Worm (Caenorhabditis elegans) whole organism, young adult: ENCODE measurements around the gene F14H8.5.

Source experiments
- B0019.2 ChIP-seq: fragments of 200-800 bp; sonication (Bioruptor generic); conservative IDR thresholded peaks from 2 replicates; pipeline ENCODE4 v1.3.6; 2022; ENCODE audit warnings: missing genetic modification reagents, missing genetic modification characterization, missing compliant biosample characterization
- B0261.1 ChIP-seq: sonication (generic microtip); optimal IDR thresholded peaks from 2 replicates; lab custom pipeline; 2016; ENCODE audit warnings: mild to moderate bottlenecking, missing genetic modification characterization, moderate library complexity, missing compliant biosample characterization
- C17E4.6 ChIP-seq: fragments of 200-800 bp; sonication (Bioruptor generic); IDR thresholded peaks from 2 replicates; pipeline ENCODE4 v1.3.6; 2022; ENCODE audit warnings: missing genetic modification reagents, missing genetic modification characterization, missing compliant biosample characterization
- F55B11.4 ChIP-seq: sonication (generic microtip); optimal IDR thresholded peaks from 2 replicates; lab custom pipeline; 2016; ENCODE audit warnings: missing compliant biosample characterization, missing genetic modification characterization, borderline replicate concordance; ENCODE audit not compliant: insufficient read depth
- F57A8.1 ChIP-seq: fragments of 200-800 bp; sonication (Bioruptor generic); optimal IDR thresholded peaks from 2 replicates; lab custom pipeline; 2018; ENCODE audit warnings: mild to moderate bottlenecking, missing genetic modification characterization, moderate library complexity, missing compliant biosample characterization
- K11D2.4 ChIP-seq: fragments of 200-800 bp; sonication (Bioruptor generic); IDR thresholded peaks from 2 replicates; pipeline ENCODE4 v1.3.6; 2022; ENCODE audit warnings: missing genetic modification reagents, missing genetic modification characterization, missing compliant biosample characterization
- K12H6.12 ChIP-seq: fragments of 200-800 bp; sonication (Bioruptor generic); optimal IDR thresholded peaks from 2 replicates; lab custom pipeline; 2018; ENCODE audit warnings: mild to moderate bottlenecking, missing genetic modification characterization, missing compliant biosample characterization
- T07F8.4 ChIP-seq: sonication (generic microtip); optimal IDR thresholded peaks from 2 replicates; lab custom pipeline; 2016; ENCODE audit warnings: mild to moderate bottlenecking, missing genetic modification characterization, moderate library complexity, missing compliant biosample characterization
- T26A5.8 ChIP-seq: sonication (generic microtip); optimal IDR thresholded peaks from 2 replicates; lab custom pipeline; 2016; ENCODE audit warnings: missing genetic modification characterization, missing compliant biosample characterization
- Y67H2A.10 ChIP-seq: fragments of 200-800 bp; sonication (Bioruptor generic); conservative IDR thresholded peaks from 2 replicates; pipeline ENCODE4 v1.3.6; 2022; ENCODE audit warnings: missing genetic modification reagents, missing genetic modification characterization, missing compliant biosample characterization
- Y79H2A.3 ChIP-seq: fragments of 200-800 bp; sonication (Bioruptor generic); conservative IDR thresholded peaks from 2 replicates; pipeline ENCODE4 v1.3.6; 2022; ENCODE audit warnings: missing genetic modification reagents, missing genetic modification characterization, missing compliant biosample characterization
- Y95B8A.8 ChIP-seq: fragments of 200-800 bp; sonication (Bioruptor generic); IDR thresholded peaks from 2 replicates; pipeline ENCODE4 v1.3.6; 2022; ENCODE audit warnings: missing genetic modification reagents, missing genetic modification characterization, missing compliant biosample characterization
- ama-1 ChIP-seq, 3 experiments: fragments of 150-350 bp in 1 of 3; sonication (generic microtip) in 2 of 3; optimal IDR thresholded peaks; 2 replicates each; lab custom pipeline; 2014 to 2018; ENCODE audit warnings: missing biosample characterization in 2 of 3, missing genetic modification characterization in 2 of 3, missing genetic modification reagents in 2 of 3
- aptf-3 ChIP-seq: fragments of 200-800 bp; sonication (Bioruptor generic); IDR thresholded peaks from 2 replicates; pipeline ENCODE4 v1.3.6; 2022; ENCODE audit warnings: missing genetic modification characterization, missing compliant biosample characterization
- athp-1 ChIP-seq: sonication (generic microtip); optimal IDR thresholded peaks from 2 replicates; lab custom pipeline; 2017; ENCODE audit warnings: mild to moderate bottlenecking, missing genetic modification characterization, missing compliant biosample characterization
- attf-6 ChIP-seq: fragments of 200-800 bp; sonication (Bioruptor generic); IDR thresholded peaks from 2 replicates; pipeline ENCODE4 v1.3.6; 2022; ENCODE audit warnings: missing genetic modification reagents, missing genetic modification characterization, missing compliant biosample characterization
- bed-2 ChIP-seq: fragments of 200-800 bp; sonication (Bioruptor generic); IDR thresholded peaks from 2 replicates; pipeline ENCODE4 v1.3.6; 2022; ENCODE audit warnings: missing genetic modification reagents, missing genetic modification characterization, missing compliant biosample characterization
- ccch-3 ChIP-seq: fragments of 200-800 bp; sonication (Bioruptor generic); optimal IDR thresholded peaks from 2 replicates; lab custom pipeline; 2018; ENCODE audit warnings: mild to moderate bottlenecking, missing genetic modification characterization, missing compliant biosample characterization
- cebp-1 ChIP-seq, 2 experiments: fragments of 200-800 bp in 1 of 2; sonication (Bioruptor generic) in 1 of 2; sonication (generic microtip) in 1 of 2; IDR thresholded peaks in 1 of 2; optimal IDR thresholded peaks in 1 of 2; 2 replicates each; pipeline versions ENCODE4 v1.3.6 to Lab custom; 2017 to 2022; ENCODE audit warnings: missing compliant biosample characterization in 2 of 2, missing genetic modification characterization in 2 of 2, mild to moderate bottlenecking in 1 of 2, missing genetic modification reagents in 1 of 2, moderate library complexity in 1 of 2
- ceh-100 ChIP-seq: fragments of 200-800 bp; sonication (Bioruptor generic); IDR thresholded peaks from 2 replicates; pipeline ENCODE4 v1.3.6; 2022; ENCODE audit warnings: missing genetic modification reagents, missing genetic modification characterization, missing compliant biosample characterization
- ceh-27 ChIP-seq: fragments of 200-800 bp; sonication (Bioruptor generic); optimal IDR thresholded peaks from 2 replicates; lab custom pipeline; 2018; ENCODE audit warnings: mild to moderate bottlenecking, missing genetic modification characterization, moderate library complexity, missing compliant biosample characterization
- ceh-40 ChIP-seq: fragments of 200-800 bp; sonication (Bioruptor generic); IDR thresholded peaks from 2 replicates; pipeline ENCODE4 v1.3.6; 2022; ENCODE audit warnings: missing genetic modification characterization, missing compliant biosample characterization
- ceh-58 ChIP-seq: fragments of 200-800 bp; sonication (Bioruptor generic); IDR thresholded peaks from 2 replicates; pipeline ENCODE4 v1.3.6; 2022; ENCODE audit warnings: missing genetic modification characterization, missing compliant biosample characterization
- die-1 ChIP-seq: sonication (generic microtip); optimal IDR thresholded peaks from 2 replicates; lab custom pipeline; 2016; ENCODE audit warnings: missing genotype, mild to moderate bottlenecking, missing genetic modification characterization, missing compliant biosample characterization
- dpl-1 ChIP-seq: fragments of 150-350 bp; optimal IDR thresholded peaks from 2 replicates; lab custom pipeline; 2014; ENCODE audit warnings: missing biosample characterization, missing genetic modification reagents, missing genetic modification characterization
- hmg-20 ChIP-seq: fragments of 200-800 bp; sonication (Bioruptor generic); IDR thresholded peaks from 2 replicates; pipeline ENCODE4 v1.3.6; 2022; ENCODE audit warnings: missing genetic modification reagents, missing genetic modification characterization, missing compliant biosample characterization
- hsf-1 ChIP-seq: fragments of 200-800 bp; sonication (Bioruptor generic); IDR thresholded peaks from 2 replicates; pipeline ENCODE4 v1.3.6; 2022; ENCODE audit warnings: missing genetic modification reagents, missing genetic modification characterization, missing compliant biosample characterization
- let-526 ChIP-seq: fragments of 200-800 bp; sonication (Bioruptor generic); IDR thresholded peaks from 2 replicates; pipeline ENCODE4 v1.3.6; 2022; ENCODE audit warnings: missing genetic modification reagents, missing genetic modification characterization, missing compliant biosample characterization
- let-607 ChIP-seq, 2 experiments: fragments of 200-800 bp in 1 of 2; sonication (Bioruptor generic) in 1 of 2; sonication (generic microtip) in 1 of 2; optimal IDR thresholded peaks; 2 replicates each; lab custom pipeline; 2016 to 2018; ENCODE audit warnings: mild to moderate bottlenecking in 2 of 2, missing compliant biosample characterization in 2 of 2, missing genetic modification characterization in 2 of 2, moderate library complexity in 2 of 2, missing genotype in 1 of 2
- lin-26 ChIP-seq: fragments of 200-800 bp; sonication (Bioruptor generic); IDR thresholded peaks from 2 replicates; pipeline ENCODE4 v1.3.6; 2022; ENCODE audit warnings: missing genetic modification reagents, missing genetic modification characterization, missing compliant biosample characterization
- lsl-1 ChIP-seq: fragments of 200-800 bp; sonication (Bioruptor generic); optimal IDR thresholded peaks from 2 replicates; lab custom pipeline; 2018; ENCODE audit warnings: mild to moderate bottlenecking, missing genetic modification characterization, moderate library complexity, missing compliant biosample characterization
- lsy-27 ChIP-seq: sonication (generic microtip); optimal IDR thresholded peaks from 2 replicates; lab custom pipeline; 2017; ENCODE audit warnings: missing genetic modification characterization, mild to moderate bottlenecking, missing compliant biosample characterization, antibody characterized with exemption, missing genotype, borderline replicate concordance; ENCODE audit not compliant: insufficient read depth
- madf-3 ChIP-seq: fragments of 200-800 bp; sonication (Bioruptor generic); IDR thresholded peaks from 2 replicates; pipeline ENCODE4 v1.3.6; 2022; ENCODE audit warnings: missing genetic modification reagents, missing genetic modification characterization, missing compliant biosample characterization
- madf-8 ChIP-seq: fragments of 200-800 bp; sonication (Bioruptor generic); conservative IDR thresholded peaks from 2 replicates; pipeline ENCODE4 v1.3.6; 2022; ENCODE audit warnings: missing genetic modification reagents, missing genetic modification characterization, missing compliant biosample characterization
- mel-28 ChIP-seq: sonication (generic microtip); optimal IDR thresholded peaks from 2 replicates; lab custom pipeline; 2016; ENCODE audit warnings: borderline replicate concordance, mild to moderate bottlenecking, missing genetic modification characterization, missing compliant biosample characterization
- mes-4 ChIP-seq: sonication (generic microtip); optimal IDR thresholded peaks from 2 replicates; lab custom pipeline; 2016; ENCODE audit warnings: missing genotype, missing genetic modification characterization, missing compliant biosample characterization
- nhr-27 ChIP-seq: fragments of 200-800 bp; sonication (Bioruptor generic); optimal IDR thresholded peaks from 2 replicates; lab custom pipeline; 2018; ENCODE audit warnings: mild to moderate bottlenecking, missing genetic modification characterization, moderate library complexity, missing compliant biosample characterization
- nhr-90 ChIP-seq: sonication (generic microtip); optimal IDR thresholded peaks from 2 replicates; lab custom pipeline; 2016; ENCODE audit warnings: missing genotype, mild to moderate bottlenecking, missing genetic modification characterization, missing compliant biosample characterization
- sea-2 ChIP-seq: fragments of 200-800 bp; sonication (Bioruptor generic); IDR thresholded peaks from 2 replicates; pipeline ENCODE4 v1.3.6; 2022; ENCODE audit warnings: missing genetic modification characterization, missing compliant biosample characterization
- snpc-1.1 ChIP-seq: sonication (generic microtip); optimal IDR thresholded peaks from 2 replicates; lab custom pipeline; 2017; ENCODE audit warnings: missing genetic modification characterization, mild to moderate bottlenecking, missing compliant biosample characterization, antibody characterized with exemption, moderate library complexity, missing genotype, missing genetic modification reagents; ENCODE audit not compliant: insufficient read depth
- snpc-4 ChIP-seq, 5 experiments: fragments of 150-350 bp in 1 of 5; sonication (generic microtip) in 4 of 5; optimal IDR thresholded peaks; 2 replicates each; lab custom pipeline; 2014 to 2018; ENCODE audit warnings: missing genetic modification characterization in 5 of 5, missing biosample characterization in 3 of 5, antibody characterized with exemption in 2 of 5, mild to moderate bottlenecking in 2 of 5, missing compliant biosample characterization in 2 of 5, missing genotype in 2 of 5, moderate library complexity in 2 of 5, missing genetic modification reagents in 1 of 5
- tbp1 ChIP-seq: fragments of 200-800 bp; sonication (Bioruptor generic); optimal IDR thresholded peaks from 2 replicates; lab custom pipeline; 2018; ENCODE audit warnings: mild to moderate bottlenecking, missing genetic modification characterization, missing compliant biosample characterization
- unc-130 ChIP-seq: sonication (generic microtip); optimal IDR thresholded peaks from 2 replicates; lab custom pipeline; 2016; ENCODE audit warnings: missing genetic modification reagents, missing genetic modification characterization, missing compliant biosample characterization
- unc-62 ChIP-seq: fragments of 150-350 bp; optimal IDR thresholded peaks from 2 replicates; lab custom pipeline; 2014; ENCODE audit warnings: missing biosample characterization, missing genetic modification reagents, missing genetic modification characterization
- ztf-3 ChIP-seq: fragments of 200-800 bp; sonication (Bioruptor generic); optimal IDR thresholded peaks from 2 replicates; lab custom pipeline; 2018; ENCODE audit warnings: mild to moderate bottlenecking, missing genetic modification characterization, missing compliant biosample characterization
- ztf-6 ChIP-seq: fragments of 200-800 bp; sonication (Bioruptor generic); IDR thresholded peaks from 2 replicates; pipeline ENCODE4 v1.3.6; 2022; ENCODE audit warnings: missing genetic modification reagents, missing genetic modification characterization, missing compliant biosample characterization

The F14H8.5 gene

DNA sequence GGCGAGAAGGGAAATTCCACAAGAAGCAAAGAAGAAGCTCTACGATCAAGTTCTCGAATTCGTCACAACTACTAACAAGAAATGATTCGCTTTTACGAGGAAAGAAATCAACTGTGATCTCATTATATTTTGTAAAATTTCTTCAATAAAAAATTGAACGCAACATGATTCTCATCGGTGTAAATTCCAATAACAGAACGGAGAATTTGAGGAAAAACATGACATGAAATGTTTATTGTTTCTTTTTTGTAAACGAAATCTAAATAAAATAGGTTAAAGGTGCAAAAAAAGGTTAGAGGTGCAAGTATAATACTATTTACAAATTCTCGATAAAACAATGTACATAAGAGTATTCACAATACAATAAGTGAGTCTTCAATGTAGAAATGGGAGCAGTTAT, 29.3 kb upstream of the F14H8.5 start (continued):
- TF ChIP-seq ceh-40 (GFP tag; lab: Robert Waterston, UW) (0 out of 2 replicates have a peak, but pooled peaks have one; percentile 41), C17E4.6 (0 out of 2 replicates have a peak, but pooled peaks have one; percentile 44), T07F8.4 (tag; lab: Kevin White, UChicago) (no peak), dpl-1 (GFP tag; lab: Kevin White, UChicago) (no peak), F55B11.4 (no peak), snpc-4 (GFP tag; optimal IDR thresholded peaks at IDR 0.05; lab: Kevin White, UChicago) (no peak), snpc-4 (tag; optimal IDR thresholded peaks at IDR 0.05; lab: Kevin White, UChicago) (no peak), lsl-1 (GFP tag; lab: Kevin White, UChicago) (peak; percentile 46), nhr-90 (tag; lab: Kevin White, UChicago) (no peak), nhr-27 (tag; lab: Kevin White, UChicago) (no peak), K12H6.12 (tag; lab: Kevin White, UChicago) (no peak), ama-1 (optimal IDR thresholded peaks at IDR 0.05; lab: Kevin White, UChicago) (no peak), ama-1 (GFP tag; optimal IDR thresholded peaks at IDR 0.05; lab: Kevin White, UChicago) (peak in 1 of 2 experiments; percentile 49), hsf-1 (GFP tag; lab: Robert Waterston, UW) (peak; percentile 79), ceh-58 (GFP tag; lab: Robert Waterston, UW) (no peak), madf-3 (GFP tag; lab: Robert Waterston, UW) (peak; percentile 48; the same call in 1 of the 2 replicates), mel-28 (tag; lab: Kevin White, UChicago) (no peak), let-607 (tag; optimal IDR thresholded peaks at IDR 0.05; lab: Kevin White, UChicago) (no peak), bed-2 (GFP tag; lab: Robert Waterston, UW) (no peak), ztf-6 (GFP tag; lab: Robert Waterston, UW) (no peak), B0019.2 (GFP tag; lab: Robert Waterston, UW) (no peak), ceh-27 (GFP tag; lab: Kevin White, UChicago) (no peak), unc-62 (GFP tag; lab: Kevin White, UChicago) (no peak), unc-130 (GFP tag; lab: Kevin White, UChicago) (peak; percentile 65), Y67H2A.10 (GFP tag; lab: Robert Waterston, UW) (no peak), K11D2.4 (GFP tag; lab: Robert Waterston, UW) (no peak), B0261.1 (tag; lab: Kevin White, UChicago) (no peak), tbp1 (GFP tag; lab: Kevin White, UChicago) (peak; percentile 42), cebp-1 (GFP tag; IDR thresholded peaks at IDR 0.05; lab: Robert Waterston, UW) (no peak), cebp-1 (tag; optimal IDR thresholded peaks at IDR 0.05; lab: Kevin White, UChicago) (peak; percentile 21), Y79H2A.3 (GFP tag; lab: Robert Waterston, UW) (peak; percentile 39; the same call in 1 of the 2 replicates), ccch-3 (no peak), lin-26 (GFP tag; lab: Robert Waterston, UW) (no peak; the same call in 1 of the 2 replicates), athp-1 (tag; lab: Kevin White, UChicago) (peak; percentile 71), let-526 (no peak), Y95B8A.8 (GFP tag; lab: Robert Waterston, UW) (peak; percentile 91), lsy-27 (tag; lab: Kevin White, UChicago) (no peak), hmg-20 (GFP tag; lab: Robert Waterston, UW) (no peak), T26A5.8 (tag; lab: Kevin White, UChicago) (no peak), ceh-100 (GFP tag; lab: Robert Waterston, UW) (peak; percentile 56; the same call in 1 of the 2 replicates), die-1 (tag; lab: Kevin White, UChicago) (peak; percentile 50), aptf-3 (GFP tag; lab: Robert Waterston, UW) (no peak), attf-6 (GFP tag; lab: Robert Waterston, UW) (peak; percentile 84), mes-4 (tag; lab: Kevin White, UChicago) (no peak), F57A8.1 (GFP tag; lab: Kevin White, UChicago) (no peak), madf-8 (GFP tag; lab: Robert Waterston, UW) (peak; percentile 23; the same call in 1 of the 2 replicates), snpc-1.1 (tag; lab: Kevin White, UChicago) (peak; percentile 14), ztf-3 (GFP tag; lab: Kevin White, UChicago) (no peak), sea-2 (GFP tag; lab: Robert Waterston, UW) (no peak)
